Worm (Caenorhabditis elegans) whole organism, early embryonic: ENCODE results near the gene sqrd-1.

ENCODE experiments used
- B0310.2 ChIP-seq: sonication (generic microtip); optimal IDR thresholded peaks from 2 replicates; lab custom pipeline; 2016; ENCODE audit warnings: mild to moderate bottlenecking, missing genetic modification characterization, missing compliant biosample characterization
- ceh-36 ChIP-seq: sonication (generic microtip); optimal IDR thresholded peaks from 2 replicates; lab custom pipeline; 2016; ENCODE audit warnings: missing genetic modification characterization, inconsistent platforms, missing compliant biosample characterization
- pes-1 ChIP-seq: fragments of 200-800 bp; sonication (Bioruptor generic); IDR thresholded peaks from 2 replicates; pipeline ENCODE4 v1.3.6; 2022; ENCODE audit warnings: missing genetic modification reagents, missing genetic modification characterization, missing compliant biosample characterization

- no peak for TF ChIP-seq ceh-36 (tag; lab: Kevin White, UChicago)
- no peak for TF ChIP-seq pes-1 (GFP tag; lab: Robert Waterston, UW)
- TF ChIP-seq B0310.2 (tag; lab: Kevin White, UChicago) = no peak
Measured at ce11 chrIV:14272561-14272960, 52.9 kb downstream of the sqrd-1 start.
